Worm (Caenorhabditis elegans) whole organism, young adult: Measurements from ENCODE around the gene umps-1.

Experiments
- K12H6.12 ChIP-seq: fragments of 200-800 bp; sonication (Bioruptor generic); optimal IDR thresholded peaks from 2 replicates; lab custom pipeline; 2018; ENCODE audit warnings: mild to moderate bottlenecking, missing genetic modification characterization, missing compliant biosample characterization
- T26A5.8 ChIP-seq: sonication (generic microtip); optimal IDR thresholded peaks from 2 replicates; lab custom pipeline; 2016; ENCODE audit warnings: missing genetic modification characterization, missing compliant biosample characterization
- ceh-27 ChIP-seq: fragments of 200-800 bp; sonication (Bioruptor generic); optimal IDR thresholded peaks from 2 replicates; lab custom pipeline; 2018; ENCODE audit warnings: mild to moderate bottlenecking, missing genetic modification characterization, moderate library complexity, missing compliant biosample characterization
- die-1 ChIP-seq: sonication (generic microtip); optimal IDR thresholded peaks from 2 replicates; lab custom pipeline; 2016; ENCODE audit warnings: missing genotype, mild to moderate bottlenecking, missing genetic modification characterization, missing compliant biosample characterization
- dpl-1 ChIP-seq: fragments of 150-350 bp; optimal IDR thresholded peaks from 2 replicates; lab custom pipeline; 2014; ENCODE audit warnings: missing biosample characterization, missing genetic modification reagents, missing genetic modification characterization
- let-607 ChIP-seq, 2 experiments: fragments of 200-800 bp in 1 of 2; sonication (Bioruptor generic) in 1 of 2; sonication (generic microtip) in 1 of 2; optimal IDR thresholded peaks; 2 replicates each; lab custom pipeline; 2016 to 2018; ENCODE audit warnings: mild to moderate bottlenecking in 2 of 2, missing compliant biosample characterization in 2 of 2, missing genetic modification characterization in 2 of 2, moderate library complexity in 2 of 2, missing genotype in 1 of 2
- nhr-179 ChIP-seq: sonication (generic microtip); optimal IDR thresholded peaks from 2 replicates; lab custom pipeline; 2016; ENCODE audit warnings: mild to moderate bottlenecking, missing genetic modification characterization, missing compliant biosample characterization
- repo-1 ChIP-seq: sonication (generic microtip); optimal IDR thresholded peaks from 2 replicates; lab custom pipeline; 2017; ENCODE audit warnings: mild to moderate bottlenecking, missing genetic modification characterization, missing compliant biosample characterization
- snpc-1.3 ChIP-seq: sonication (generic microtip); optimal IDR thresholded peaks from 2 replicates; lab custom pipeline; 2017; ENCODE audit warnings: missing genetic modification characterization, mild to moderate bottlenecking, missing compliant biosample characterization, antibody characterized with exemption, moderate library complexity, missing genotype, missing genetic modification reagents; ENCODE audit not compliant: insufficient read depth
- snpc-4 ChIP-seq, 5 experiments: fragments of 150-350 bp in 1 of 5; sonication (generic microtip) in 4 of 5; optimal IDR thresholded peaks; 2 replicates each; lab custom pipeline; 2014 to 2018; ENCODE audit warnings: missing genetic modification characterization in 5 of 5, missing biosample characterization in 3 of 5, antibody characterized with exemption in 2 of 5, mild to moderate bottlenecking in 2 of 5, missing compliant biosample characterization in 2 of 5, missing genotype in 2 of 5, moderate library complexity in 2 of 5, missing genetic modification reagents in 1 of 5

DNA sequence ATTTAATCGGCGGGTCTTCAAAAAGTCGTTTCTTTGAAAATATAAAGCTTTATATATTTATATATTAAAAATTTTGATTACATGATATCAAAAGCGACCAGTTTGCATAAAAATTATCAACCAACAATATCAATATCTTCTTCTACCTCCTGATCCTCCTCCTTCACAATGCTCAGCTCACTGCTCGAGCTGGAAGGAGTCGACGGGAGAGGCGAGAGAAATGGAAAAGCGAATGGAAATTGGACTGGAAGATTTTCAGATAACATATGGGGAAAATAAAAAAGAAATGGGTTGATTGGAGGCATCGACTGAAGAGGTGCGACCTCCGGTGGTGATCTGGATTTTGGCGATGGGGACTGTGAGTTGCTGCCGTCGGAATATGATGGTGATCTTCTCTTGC lies 17.5 kb downstream of the umps-1 start:
- TF ChIP-seq die-1 (no peak), K12H6.12 (tag; lab: Kevin White, UChicago) (no peak), repo-1 (tag; lab: Kevin White, UChicago) (peak; percentile 21), ceh-27 (no peak), let-607 (tag; optimal IDR thresholded peaks at IDR 0.05; lab: Kevin White, UChicago) (no peak), nhr-179 (no peak), T26A5.8 (no peak), snpc-1.3 (no peak), snpc-4 (GFP tag; optimal IDR thresholded peaks at IDR 0.05; lab: Kevin White, UChicago) (no peak), snpc-4 (tag; optimal IDR thresholded peaks at IDR 0.05; lab: Kevin White, UChicago) (no peak), dpl-1 (GFP tag; lab: Kevin White, UChicago) (no peak)
